Fruit fly (Drosophila melanogaster) whole organism, embryonic: ENCODE data around the gene Ctu2.

Experiments
- Abd-B ChIP-seq: fragments of 200-800 bp; sonication (Bioruptor generic); optimal IDR thresholded peaks from 2 replicates; lab custom pipeline; 2018; ENCODE audit warnings: missing biosample characterization, mild to moderate bottlenecking, missing genetic modification characterization, moderate library complexity
- B-H1 ChIP-seq: fragments of 200-800 bp; sonication (Bioruptor generic); IDR thresholded peaks from 3 replicates; pipeline ENCODE4 v1.3.6; 2022; ENCODE audit warnings: missing biosample characterization, missing genetic modification characterization
- CG10654 ChIP-seq: fragments of 200-800 bp; sonication (Bioruptor generic); optimal IDR thresholded peaks from 2 replicates; lab custom pipeline; 2016; ENCODE audit warnings: missing biosample characterization, missing genetic modification characterization
- CG11085 ChIP-seq: fragments of 200-800 bp; sonication (Bioruptor generic); IDR thresholded peaks from 2 replicates; pipeline ENCODE4 v1.3.6; 2022; ENCODE audit warnings: missing biosample characterization, missing genetic modification characterization
- CG11695 ChIP-seq: fragments of 200-800 bp; sonication (Bioruptor generic); IDR thresholded peaks from 3 replicates; pipeline ENCODE4 v1.3.6; 2022; ENCODE audit warnings: missing biosample characterization, missing genetic modification characterization
- CG12071 ChIP-seq: fragments of 200-800 bp; sonication (Bioruptor generic); optimal IDR thresholded peaks from 3 replicates; lab custom pipeline; 2018; ENCODE audit warnings: missing biosample characterization, mild to moderate bottlenecking, missing genetic modification characterization
- CG12104 ChIP-seq: fragments of 200-800 bp; sonication (Bioruptor generic); optimal IDR thresholded peaks from 3 replicates; lab custom pipeline; 2016; ENCODE audit warnings: missing biosample characterization, missing genetic modification characterization
- CG1233 ChIP-seq: fragments of 200-800 bp; sonication (Bioruptor generic); optimal IDR thresholded peaks from 4 replicates; lab custom pipeline; 2018; ENCODE audit warnings: missing biosample characterization, mild to moderate bottlenecking, missing genetic modification characterization
- CG12391 ChIP-seq: fragments of 200-800 bp; sonication (Bioruptor generic); optimal IDR thresholded peaks from 3 replicates; lab custom pipeline; 2018; ENCODE audit warnings: missing biosample characterization, mild to moderate bottlenecking, missing genetic modification characterization, moderate library complexity
- CG13624 ChIP-seq: fragments of 200-800 bp; sonication (Bioruptor generic); optimal IDR thresholded peaks from 2 replicates; lab custom pipeline; 2016; ENCODE audit warnings: missing biosample characterization, missing genetic modification characterization
- CG14441 ChIP-seq: fragments of 200-800 bp; sonication (Bioruptor generic); IDR thresholded peaks from 2 replicates; pipeline ENCODE4 v1.3.6; 2022; ENCODE audit warnings: missing biosample characterization, missing genetic modification characterization
- CG14710 ChIP-seq: fragments of 200-800 bp; sonication (Bioruptor generic); optimal IDR thresholded peaks from 3 replicates; lab custom pipeline; 2019; ENCODE audit warnings: missing biosample characterization, mild to moderate bottlenecking, missing genetic modification characterization, moderate library complexity
- CG1603 ChIP-seq: fragments of 200-800 bp; sonication (Bioruptor generic); optimal IDR thresholded peaks from 2 replicates; lab custom pipeline; 2019; ENCODE audit warnings: missing biosample characterization, mild to moderate bottlenecking, missing genetic modification characterization, moderate library complexity
- CG2129 ChIP-seq: fragments of 200-800 bp; sonication (Bioruptor generic); IDR thresholded peaks from 2 replicates; pipeline ENCODE4 v1.3.6; 2022; ENCODE audit warnings: missing biosample characterization, missing genetic modification characterization; ENCODE audit not compliant: partially characterized antibody
- CG32767 ChIP-seq: fragments of 200-800 bp; sonication (Bioruptor generic); IDR thresholded peaks from 2 replicates; pipeline ENCODE4 v1.3.6; 2022; ENCODE audit warnings: missing biosample characterization, missing genetic modification characterization
- CG4282 ChIP-seq: fragments of 200-800 bp; sonication (Bioruptor generic); optimal IDR thresholded peaks from 2 replicates; lab custom pipeline; 2016; ENCODE audit warnings: missing biosample characterization, missing genetic modification characterization
- CG7928 ChIP-seq: fragments of 200-800 bp; sonication (Bioruptor generic); optimal IDR thresholded peaks from 2 replicates; lab custom pipeline; 2017; ENCODE audit warnings: missing biosample characterization, mild to moderate bottlenecking, missing genetic modification characterization
- CG7963 ChIP-seq: fragments of 200-800 bp; sonication (Bioruptor generic); IDR thresholded peaks from 3 replicates; pipeline ENCODE4 v1.3.6; 2022; ENCODE audit warnings: missing biosample characterization, missing genetic modification characterization; ENCODE audit not compliant: partially characterized antibody
- CG8924 ChIP-seq: fragments of 200-800 bp; optimal IDR thresholded peaks from 3 replicates; lab custom pipeline; 2019; ENCODE audit warnings: missing biosample characterization, mild to moderate bottlenecking, missing genetic modification characterization, moderate library complexity
- CG9215 ChIP-seq: fragments of 200-800 bp; sonication (Bioruptor generic); IDR thresholded peaks from 2 replicates; pipeline ENCODE4 v1.3.6; 2022; ENCODE audit warnings: missing biosample characterization, missing genetic modification characterization
- CrebB ChIP-seq: fragments of 200-800 bp; sonication (Bioruptor generic); optimal IDR thresholded peaks from 3 replicates; lab custom pipeline; 2018; ENCODE audit warnings: missing biosample characterization, mild to moderate bottlenecking, missing genetic modification characterization
- D ChIP-seq, 2 experiments: fragments of 200-800 bp in 1 of 2; fragments of >200 bp in 1 of 2; sonication (Bioruptor generic) in 1 of 2; optimal IDR thresholded peaks; 2 replicates in 1 of 2; 3 replicates in 1 of 2; lab custom pipeline; 2017; ENCODE audit warnings: mild to moderate bottlenecking in 1 of 2, missing biosample characterization in 1 of 2, missing genetic modification characterization in 1 of 2, missing genetic modification reagents in 1 of 2
- Dek ChIP-seq: fragments of 200-800 bp; sonication (Bioruptor generic); optimal IDR thresholded peaks from 3 replicates; lab custom pipeline; 2019; ENCODE audit warnings: missing biosample characterization, mild to moderate bottlenecking, missing genetic modification characterization, moderate library complexity
- Fer3 ChIP-seq: fragments of 200-800 bp; sonication (Bioruptor generic); optimal IDR thresholded peaks from 2 replicates; lab custom pipeline; 2018; ENCODE audit warnings: missing biosample characterization, mild to moderate bottlenecking, missing genetic modification characterization, moderate library complexity
- Hand ChIP-seq: fragments of 200-800 bp; sonication (Bioruptor generic); optimal IDR thresholded peaks from 2 replicates; lab custom pipeline; 2017; ENCODE audit warnings: mild to moderate bottlenecking, missing biosample characterization, missing genetic modification reagents, missing genetic modification characterization
- Hr78 ChIP-seq, 2 experiments: fragments of 200-800 bp in 1 of 2; fragments of >200 bp in 1 of 2; sonication (Bioruptor generic) in 1 of 2; optimal IDR thresholded peaks; 2 replicates each; lab custom pipeline; 2017 to 2019; ENCODE audit warnings: missing biosample characterization in 2 of 2, missing genetic modification characterization in 2 of 2, mild to moderate bottlenecking in 1 of 2, moderate library complexity in 1 of 2
- Nf-YC ChIP-seq: fragments of 200-800 bp; optimal IDR thresholded peaks from 3 replicates; lab custom pipeline; 2019; ENCODE audit warnings: missing biosample characterization, mild to moderate bottlenecking, missing genetic modification characterization, moderate library complexity
- PHDP ChIP-seq: fragments of 200-800 bp; sonication (Bioruptor generic); optimal IDR thresholded peaks from 3 replicates; lab custom pipeline; 2018; ENCODE audit warnings: missing biosample characterization, mild to moderate bottlenecking, missing genetic modification characterization, moderate library complexity
- Pdp1 ChIP-seq, 2 experiments: fragments of 200-800 bp; sonication (Bioruptor generic); optimal IDR thresholded peaks; 3 replicates each; lab custom pipeline; 2016; ENCODE audit warnings: missing biosample characterization in 2 of 2, missing genetic modification characterization in 2 of 2, mild to moderate bottlenecking in 1 of 2, moderate library complexity in 1 of 2
- Rfx ChIP-seq: fragments of 200-800 bp; sonication (Bioruptor generic); IDR thresholded peaks from 2 replicates; pipeline ENCODE4 v1.3.6; 2022; ENCODE audit warnings: missing biosample characterization, missing genetic modification characterization
- Sin3A ChIP-seq: fragments of >200 bp; optimal IDR thresholded peaks from 2 replicates; lab custom pipeline; 2018
- Xbp1 ChIP-seq: fragments of 200-800 bp; sonication (Bioruptor generic); optimal IDR thresholded peaks from 3 replicates; lab custom pipeline; 2016; ENCODE audit warnings: missing biosample characterization, mild to moderate bottlenecking, missing genetic modification characterization
- ab ChIP-seq: fragments of 200-800 bp; sonication (Bioruptor generic); optimal IDR thresholded peaks from 2 replicates; lab custom pipeline; 2016; ENCODE audit warnings: missing biosample characterization, missing genetic modification characterization
- bbx ChIP-seq: fragments of 200-800 bp; sonication (Bioruptor generic); IDR thresholded peaks from 2 replicates; pipeline ENCODE4 v1.3.6; 2022; ENCODE audit warnings: missing biosample characterization, missing genetic modification characterization; ENCODE audit not compliant: partially characterized antibody
- exex ChIP-seq: fragments of 200-800 bp; sonication (Bioruptor generic); optimal IDR thresholded peaks from 4 replicates; lab custom pipeline; 2018; ENCODE audit warnings: missing biosample characterization, mild to moderate bottlenecking, missing genetic modification characterization, moderate library complexity
- hbn ChIP-seq: fragments of 200-800 bp; sonication (Bioruptor generic); IDR thresholded peaks from 2 replicates; pipeline ENCODE4 v1.3.6; 2022; ENCODE audit warnings: missing biosample characterization, missing genetic modification characterization; ENCODE audit not compliant: partially characterized antibody
- ind ChIP-seq: fragments of 200-800 bp; sonication (Bioruptor generic); optimal IDR thresholded peaks from 3 replicates; lab custom pipeline; 2016; ENCODE audit warnings: missing biosample characterization, missing genetic modification characterization
- kay ChIP-seq: fragments of 200-800 bp; sonication (Bioruptor generic); optimal IDR thresholded peaks from 2 replicates; lab custom pipeline; 2016; ENCODE audit warnings: missing biosample characterization, missing genetic modification characterization
- lilli ChIP-seq: fragments of 200-800 bp; sonication (Bioruptor generic); optimal IDR thresholded peaks from 3 replicates; lab custom pipeline; 2016; ENCODE audit warnings: missing biosample characterization, missing genetic modification characterization
- nerfin-2 ChIP-seq: fragments of 200-800 bp; sonication (Bioruptor generic); IDR thresholded peaks from 2 replicates; pipeline ENCODE4 v1.3.6; 2022; ENCODE audit warnings: missing biosample characterization, missing genetic modification characterization; ENCODE audit not compliant: partially characterized antibody
- nmo ChIP-seq: fragments of 200-800 bp; sonication (Bioruptor generic); optimal IDR thresholded peaks from 2 replicates; lab custom pipeline; 2018; ENCODE audit warnings: missing biosample characterization, mild to moderate bottlenecking, missing genetic modification characterization, moderate library complexity
- sens ChIP-seq: fragments of 200-800 bp; sonication (Bioruptor generic); peaks from one replicate; lab custom pipeline; 2016; ENCODE audit warnings: missing biosample characterization, missing genetic modification characterization
- slou ChIP-seq: fragments of 200-800 bp; sonication (Bioruptor generic); optimal IDR thresholded peaks from 3 replicates; lab custom pipeline; 2016; ENCODE audit warnings: missing biosample characterization, missing genetic modification characterization
- ssp ChIP-seq: fragments of 200-800 bp; sonication (Bioruptor generic); IDR thresholded peaks from 2 replicates; pipeline ENCODE4 v1.3.6; 2022; ENCODE audit warnings: missing biosample characterization, missing genetic modification characterization
- tin ChIP-seq: fragments of 200-800 bp; sonication (Bioruptor generic); optimal IDR thresholded peaks from 3 replicates; lab custom pipeline; 2016; ENCODE audit warnings: missing biosample characterization, missing genetic modification characterization
- trh ChIP-seq: fragments of 200-800 bp; sonication (Bioruptor generic); optimal IDR thresholded peaks from 2 replicates; lab custom pipeline; 2016; ENCODE audit warnings: missing biosample characterization, missing genetic modification characterization
- wdn ChIP-seq: fragments of 200-800 bp; sonication (Bioruptor generic); IDR thresholded peaks from 2 replicates; pipeline ENCODE4 v1.3.6; 2022; ENCODE audit warnings: missing biosample characterization, missing genetic modification characterization

The Ctu2 gene

DNA sequence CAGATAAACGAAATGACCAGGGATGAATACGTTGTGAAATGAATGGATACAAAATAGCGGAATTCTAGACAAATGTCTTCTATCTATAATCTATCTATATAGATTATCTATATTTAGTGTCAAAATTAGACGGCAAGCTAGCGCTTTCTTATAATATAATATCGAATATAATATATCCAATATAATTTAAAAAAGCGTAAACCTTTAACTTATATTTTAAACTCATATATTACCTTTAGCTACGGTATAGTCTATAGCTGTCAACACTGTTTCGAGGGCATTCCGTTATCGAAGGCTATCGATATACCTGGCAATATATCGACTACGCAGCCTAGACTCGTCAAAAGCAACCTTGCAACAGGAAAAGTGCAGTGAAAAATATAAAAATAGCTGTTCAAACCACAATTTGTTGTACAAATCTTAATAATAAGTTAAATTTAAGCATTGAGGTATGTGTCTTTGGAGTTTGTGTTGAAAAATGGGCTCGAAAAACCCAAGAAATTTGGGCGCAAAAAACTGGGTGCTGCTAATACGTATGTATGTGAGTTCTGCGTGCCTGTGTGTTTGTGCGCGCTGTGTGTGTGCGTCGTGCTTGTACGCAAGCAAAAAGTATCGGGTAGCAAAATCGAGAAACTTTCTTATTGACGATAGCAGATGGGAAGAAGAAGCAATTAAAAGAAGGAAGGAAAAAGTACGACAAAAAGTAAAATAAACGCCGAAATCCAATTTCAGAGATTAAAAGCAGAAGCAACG, at the start of gene Ctu2, which contains the start of gene swm:
TSS of gene Ctu2 (minus strand) at position 320 of the 753 bp plus-strand sequence.
TSS of gene swm (plus strand) at position 318 of the 753 bp plus-strand sequence.
- peak; percentile 36 for TF ChIP-seq CG12104 (GFP tag; lab: Kevin White, UChicago)
- peak; percentile 52 for TF ChIP-seq Hand (GFP tag; lab: Kevin White, UChicago)
- peak; percentile 14 for TF ChIP-seq CG10654 (GFP tag; lab: Kevin White, UChicago)
- TF ChIP-seq CG2129 (GFP tag; lab: Robert Waterston, UW) = peak; percentile 19; the same call in 1 of the 2 replicates
- 0 out of 2 replicates have a peak, but pooled peaks have one; percentile 50 for TF ChIP-seq nerfin-2 (GFP tag; lab: Robert Waterston, UW)
- peak; percentile 22; the same call in 2 of the 3 replicates for TF ChIP-seq B-H1 (GFP tag; lab: Robert Waterston, UW)
- TF ChIP-seq Nf-YC (tag; lab: Kevin White, UChicago) = peak; percentile 77
- peak; percentile 66 for TF ChIP-seq Sin3A (lab: Kevin White, UChicago)
- TF ChIP-seq nmo (GFP tag; lab: Kevin White, UChicago) = peak; percentile 83
- peak; percentile 82 for TF ChIP-seq Fer3 (tag; lab: Kevin White, UChicago)
- peak; percentile 68 for TF ChIP-seq Xbp1 (GFP tag; lab: Kevin White, UChicago)
- TF ChIP-seq tin = peak; percentile 61
- peak; percentile 82 for TF ChIP-seq CG8924 (tag; lab: Kevin White, UChicago)
- peak; percentile 68 for TF ChIP-seq ind (GFP tag; lab: Kevin White, UChicago)
- no peak for TF ChIP-seq D (optimal IDR thresholded peaks at IDR 0.05; lab: Kevin White, UChicago)
- peak; percentile 40 for TF ChIP-seq D (GFP tag; optimal IDR thresholded peaks at IDR 0.05; lab: Kevin White, UChicago)
- TF ChIP-seq kay (GFP tag; lab: Kevin White, UChicago) = no peak
- TF ChIP-seq CG14710 (tag; lab: Kevin White, UChicago) = peak; percentile 82
- peak; percentile 68 for TF ChIP-seq Dek (tag; lab: Kevin White, UChicago)
- peak; percentile 5 for TF ChIP-seq CG1603 (tag; lab: Kevin White, UChicago)
- TF ChIP-seq CG7963 = peak; percentile 36; the same call in 1 of the 3 replicates
- no peak for TF ChIP-seq CG12071 (GFP tag; lab: Kevin White, UChicago)
- peak; percentile 83 for TF ChIP-seq CG12391
- TF ChIP-seq CG7928 (GFP tag; lab: Kevin White, UChicago) = peak; percentile 88
- no peak for TF ChIP-seq CG4282 (GFP tag; lab: Kevin White, UChicago)
- TF ChIP-seq CG11085 = 0 out of 2 replicates have a peak, but pooled peaks have one; percentile 50
- TF ChIP-seq wdn (GFP tag; lab: Robert Waterston, UW) = peak; percentile 29; the same call in 1 of the 2 replicates
- TF ChIP-seq ab (GFP tag; lab: Kevin White, UChicago) = no peak
- peak; percentile 66 for TF ChIP-seq hbn (GFP tag; lab: Robert Waterston, UW)
- peak; percentile 66 for TF ChIP-seq sens
- TF ChIP-seq CG13624 (GFP tag; lab: Kevin White, UChicago) = peak; percentile 17
- TF ChIP-seq Hr78 (GFP tag; optimal IDR thresholded peaks at IDR 0.05; lab: Kevin White, UChicago) = no peak
- TF ChIP-seq lilli (GFP tag; lab: Kevin White, UChicago) = peak; percentile 28
- no peak for TF ChIP-seq trh (GFP tag; lab: Kevin White, UChicago)
- TF ChIP-seq CG14441 (GFP tag; lab: Robert Waterston, UW) = no peak
- TF ChIP-seq bbx (GFP tag; lab: Robert Waterston, UW) = peak; percentile 60; the same call in 1 of the 2 replicates
- TF ChIP-seq ssp (GFP tag; lab: Robert Waterston, UW) = 0 out of 2 replicates have a peak, but pooled peaks have one; percentile 12
- TF ChIP-seq slou (GFP tag; lab: Kevin White, UChicago) = peak; percentile 34
- peak; percentile 67 for TF ChIP-seq Abd-B (GFP tag; lab: Kevin White, UChicago)
- TF ChIP-seq CG32767 (GFP tag; lab: Robert Waterston, UW) = 0 out of 2 replicates have a peak, but pooled peaks have one; percentile 26
- peak; percentile 64; the same call in 2 of the 3 replicates for TF ChIP-seq CG11695 (GFP tag; lab: Robert Waterston, UW)
- TF ChIP-seq CG9215 (GFP tag; lab: Robert Waterston, UW) = peak; percentile 72
- TF ChIP-seq CrebB (tag; lab: Kevin White, UChicago) = peak; percentile 9
- peak; percentile 76 for TF ChIP-seq Rfx (GFP tag; lab: Robert Waterston, UW)
- TF ChIP-seq exex (tag; lab: Kevin White, UChicago) = peak; percentile 50
- TF ChIP-seq CG1233 (GFP tag; lab: Kevin White, UChicago) = peak; percentile 41
- TF ChIP-seq PHDP = peak; percentile 75
- peak in 1 of 2 experiments; percentile 18 for TF ChIP-seq Pdp1 (GFP tag; optimal IDR thresholded peaks at IDR 0.05; lab: Kevin White, UChicago)
